Worm (Caenorhabditis elegans): ENCODE measurements around the gene Y41D4B.6.

Y41D4B.6 gene

ce11 chrIV:1649794-1650193 lies 16.2 kb downstream of the Y41D4B.6 start (continued):
- TF ChIP-seq ceh-82 (tag; optimal IDR thresholded peaks at IDR 0.05) = no peak
- TF ChIP-seq ama-1 (optimal IDR thresholded peaks at IDR 0.05) = no peak
- no peak for TF ChIP-seq unc-62 (GFP tag; optimal IDR thresholded peaks at IDR 0.05)
- TF ChIP-seq daf-12 (tag; optimal IDR thresholded peaks at IDR 0.05) = no peak
- TF ChIP-seq skn-1 (tag; optimal IDR thresholded peaks at IDR 0.05) = peak; percentile 74
- no peak for TF ChIP-seq ceh-16 (tag; optimal IDR thresholded peaks at IDR 0.05)
- TF ChIP-seq snpc-4 (tag; optimal IDR thresholded peaks at IDR 0.05) = no peak
- no peak for TF ChIP-seq nhr-25 (tag; optimal IDR thresholded peaks at IDR 0.05)
- TF ChIP-seq egl-27 (tag; optimal IDR thresholded peaks at IDR 0.05) = no peak
- TF ChIP-seq egl-5 (tag; optimal IDR thresholded peaks at IDR 0.05) = no peak
- no peak for TF ChIP-seq nhr-76 (tag; optimal IDR thresholded peaks at IDR 0.05)
- no peak for TF ChIP-seq sea-2 (GFP tag; optimal IDR thresholded peaks at IDR 0.05)
- no peak for TF ChIP-seq fkh-10 (GFP tag; optimal IDR thresholded peaks at IDR 0.05)
- no peak for TF ChIP-seq R02D3.7 (tag; optimal IDR thresholded peaks at IDR 0.05)
- no peak for TF ChIP-seq nhr-12 (tag; optimal IDR thresholded peaks at IDR 0.05)

DNA sequence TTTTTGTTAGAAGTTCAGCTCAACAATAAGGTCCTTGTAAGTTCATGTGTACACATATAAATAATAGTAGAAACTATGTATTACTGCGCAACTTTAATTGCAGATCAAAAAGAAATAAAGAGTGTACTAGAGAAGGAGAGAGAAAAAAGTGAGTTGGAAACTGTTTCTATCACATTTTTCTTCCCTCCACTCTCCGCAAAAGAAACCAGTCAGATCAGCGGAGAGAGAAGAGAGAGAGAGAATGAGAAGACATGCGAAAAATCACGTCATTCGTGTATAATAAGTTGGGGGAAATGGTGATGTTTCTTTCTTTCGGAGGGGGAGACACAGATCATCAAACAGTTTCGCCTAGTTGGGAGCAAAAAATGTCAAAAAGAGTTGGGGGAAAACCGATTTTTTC lies 21.8 kb downstream of the Y41D4B.6 start:
- TF ChIP-seq nhr-23 (tag; optimal IDR thresholded peaks at IDR 0.05) (peak; percentile 61), elt-3 (tag; optimal IDR thresholded peaks at IDR 0.05) (no peak), elt-2 (tag; optimal IDR thresholded peaks at IDR 0.05) (peak; percentile 42), nhr-43 (tag; optimal IDR thresholded peaks at IDR 0.05; ENCODE audit: poor library complexity, severe bottlenecking) (peak; percentile 2), pha-4 (tag; optimal IDR thresholded peaks at IDR 0.05) (peak; percentile 67), nfya-1 (tag; optimal IDR thresholded peaks at IDR 0.05; ENCODE audit: insufficient read depth) (peak; percentile 43), jun-1 (tag; optimal IDR thresholded peaks at IDR 0.05) (peak; percentile 5), nhr-25 (tag; optimal IDR thresholded peaks at IDR 0.05) (peak; percentile 79), unc-39 (tag; optimal IDR thresholded peaks at IDR 0.05) (no peak)

- TF ChIP-seq nhr-23 (tag; optimal IDR thresholded peaks at IDR 0.05) (peak; percentile 37), fkh-2 (tag; optimal IDR thresholded peaks at IDR 0.05) (no peak), pha-4 (tag; optimal IDR thresholded peaks at IDR 0.05) (peak; percentile 88)
These were observed 23.5 kb downstream of the Y41D4B.6 start for ce11 chrIV:1657069-1657468.

- TF ChIP-seq elt-1 (tag; optimal IDR thresholded peaks at IDR 0.05) = peak; percentile 78
- TF ChIP-seq sea-2 (GFP tag; optimal IDR thresholded peaks at IDR 0.05) = peak; percentile 29
- TF ChIP-seq skn-1 (tag; optimal IDR thresholded peaks at IDR 0.05) = peak; percentile 91
- peak; percentile 89 for TF ChIP-seq ztf-4 (tag; optimal IDR thresholded peaks at IDR 0.05)
- TF ChIP-seq elt-2 (tag; optimal IDR thresholded peaks at IDR 0.05) = peak; percentile 86
- TF ChIP-seq nhr-43 (tag; optimal IDR thresholded peaks at IDR 0.05; ENCODE audit: poor library complexity, severe bottlenecking) = peak; percentile 95
- TF ChIP-seq egl-5 (tag; optimal IDR thresholded peaks at IDR 0.05) = peak; percentile 100
- TF ChIP-seq pha-4 (tag; optimal IDR thresholded peaks at IDR 0.05) = peak; percentile 99
- peak; percentile 91 for TF ChIP-seq hmg-11 (tag; optimal IDR thresholded peaks at IDR 0.05)
- no peak for TF ChIP-seq nhr-28 (tag; optimal IDR thresholded peaks at IDR 0.05)
- TF ChIP-seq lin-39 (tag; optimal IDR thresholded peaks at IDR 0.05) = peak; percentile 100
- peak; percentile 80 for TF ChIP-seq tbx-2 (tag; optimal IDR thresholded peaks at IDR 0.05)
- TF ChIP-seq nhr-11 (tag; optimal IDR thresholded peaks at IDR 0.05) = peak; percentile 92
- TF ChIP-seq lsy-12 (tag; optimal IDR thresholded peaks at IDR 0.05) = peak; percentile 94
- peak; percentile 41 for TF ChIP-seq ztf-11 (tag; optimal IDR thresholded peaks at IDR 0.05)
- peak; percentile 94 for TF ChIP-seq jun-1 (tag; optimal IDR thresholded peaks at IDR 0.05)
- TF ChIP-seq lin-15B (tag; optimal IDR thresholded peaks at IDR 0.05) = peak; percentile 96
- peak; percentile 85 for TF ChIP-seq pqm-1 (tag; optimal IDR thresholded peaks at IDR 0.05)
- TF ChIP-seq ama-1 (optimal IDR thresholded peaks at IDR 0.05) = peak; percentile 80
- TF ChIP-seq nhr-76 (tag; optimal IDR thresholded peaks at IDR 0.05) = peak; percentile 54
- TF ChIP-seq unc-62 (GFP tag; optimal IDR thresholded peaks at IDR 0.05) = peak; percentile 65
- peak; percentile 89 for TF ChIP-seq R02D3.7 (tag; optimal IDR thresholded peaks at IDR 0.05)
- TF ChIP-seq nhr-77 (tag; optimal IDR thresholded peaks at IDR 0.05) = peak; percentile 79
- TF ChIP-seq fos-1 (tag; optimal IDR thresholded peaks at IDR 0.05) = peak; percentile 62
- TF ChIP-seq ZK546.5 (tag; optimal IDR thresholded peaks at IDR 0.05) = peak; percentile 54
- TF ChIP-seq mml-1 (tag; optimal IDR thresholded peaks at IDR 0.05) = no peak
- no peak for TF ChIP-seq mdl-1 (tag; optimal IDR thresholded peaks at IDR 0.05)
- no peak for TF ChIP-seq aly-2 (tag; optimal IDR thresholded peaks at IDR 0.05)
- TF ChIP-seq daf-12 (tag; optimal IDR thresholded peaks at IDR 0.05) = no peak
- no peak for TF ChIP-seq unc-39 (tag; optimal IDR thresholded peaks at IDR 0.05)
- TF ChIP-seq nfya-1 (tag; optimal IDR thresholded peaks at IDR 0.05; ENCODE audit: insufficient read depth) = peak; percentile 98
- no peak for TF ChIP-seq nhr-12 (tag; optimal IDR thresholded peaks at IDR 0.05)
- TF ChIP-seq fkh-2 (tag; optimal IDR thresholded peaks at IDR 0.05) = no peak
- TF ChIP-seq nhr-67 (tag; optimal IDR thresholded peaks at IDR 0.05) = peak; percentile 45
- TF ChIP-seq ceh-28 (tag; optimal IDR thresholded peaks at IDR 0.05) = peak; percentile 91
- TF ChIP-seq nhr-25 (tag; optimal IDR thresholded peaks at IDR 0.05) = peak; percentile 98
- peak in 1 of 3 experiments; percentile 90 for TF ChIP-seq elt-3 (tag; optimal IDR thresholded peaks at IDR 0.05)
- no peak for TF ChIP-seq ceh-16 (tag; optimal IDR thresholded peaks at IDR 0.05)
- no peak for TF ChIP-seq ceh-9 (tag; optimal IDR thresholded peaks at IDR 0.05)
These were observed 25.6 kb downstream of the Y41D4B.6 start, which contains the start of gene rps-28 for ce11 chrIV:1659045-1659741. TSS of gene rps-28 (plus strand) at chrIV:1659691.
